Fruit fly (Drosophila melanogaster): ENCODE results near the gene Npc2e.

Npc2e gene

dm6 chr3R:10076665-10077064 is 23.5 kb downstream of the Npc2e start:
- TF ChIP-seq Hr83 (GFP tag; optimal IDR thresholded peaks at IDR 0.05; ENCODE audit: poor library complexity, severe bottlenecking) (peak; percentile 65), Vsx2 (GFP tag; optimal IDR thresholded peaks at IDR 0.05; ENCODE audit: partially characterized antibody) (no peak), foxo (GFP tag; optimal IDR thresholded peaks at IDR 0.05) (peak in 1 of 2 experiments; percentile 24), Dfd (GFP tag; optimal IDR thresholded peaks at IDR 0.05) (no peak), Abd-B (GFP tag; optimal IDR thresholded peaks at IDR 0.05) (no peak), Myc (optimal IDR thresholded peaks at IDR 0.05) (no peak), brk (GFP tag; optimal IDR thresholded peaks at IDR 0.05) (peak; percentile 4), OdsH (GFP tag; optimal IDR thresholded peaks at IDR 0.05) (peak; percentile 6), sv (GFP tag; optimal IDR thresholded peaks at IDR 0.05) (no peak), rgr (GFP tag; optimal IDR thresholded peaks at IDR 0.05) (peak; percentile 46), fru (GFP tag; optimal IDR thresholded peaks at IDR 0.05) (peak; percentile 17), Jra (GFP tag; optimal IDR thresholded peaks at IDR 0.05) (no peak), h (GFP tag; optimal IDR thresholded peaks at IDR 0.05) (peak; percentile 23), br (GFP tag; optimal IDR thresholded peaks at IDR 0.05) (peak; percentile 28), HLH106 (tag; optimal IDR thresholded peaks at IDR 0.05) (peak; percentile 26)

- TF ChIP-seq dsf (GFP tag; optimal IDR thresholded peaks at IDR 0.05; ENCODE audit: borderline replicate concordance) (no peak), dl (GFP tag; optimal IDR thresholded peaks at IDR 0.05; ENCODE audit: insufficient read depth in 1 of 2, partially characterized antibody in 2 of 2) (no peak), brk (GFP tag; optimal IDR thresholded peaks at IDR 0.05) (no peak), tai (GFP tag; optimal IDR thresholded peaks at IDR 0.05) (no peak), Abd-B (GFP tag; optimal IDR thresholded peaks at IDR 0.05) (no peak), Dif (GFP tag; optimal IDR thresholded peaks at IDR 0.05; ENCODE audit: partially characterized antibody) (no peak), psq (GFP tag; optimal IDR thresholded peaks at IDR 0.05) (no peak), foxo (GFP tag; optimal IDR thresholded peaks at IDR 0.05) (no peak), br (GFP tag; optimal IDR thresholded peaks at IDR 0.05) (no peak), Rel (GFP tag; optimal IDR thresholded peaks at IDR 0.05) (no peak), Rel (tag; optimal IDR thresholded peaks at IDR 0.05) (no peak)
Measured at dm6 chr3R:10078468-10079143, 25.5 kb downstream of the Npc2e start.

DNA sequence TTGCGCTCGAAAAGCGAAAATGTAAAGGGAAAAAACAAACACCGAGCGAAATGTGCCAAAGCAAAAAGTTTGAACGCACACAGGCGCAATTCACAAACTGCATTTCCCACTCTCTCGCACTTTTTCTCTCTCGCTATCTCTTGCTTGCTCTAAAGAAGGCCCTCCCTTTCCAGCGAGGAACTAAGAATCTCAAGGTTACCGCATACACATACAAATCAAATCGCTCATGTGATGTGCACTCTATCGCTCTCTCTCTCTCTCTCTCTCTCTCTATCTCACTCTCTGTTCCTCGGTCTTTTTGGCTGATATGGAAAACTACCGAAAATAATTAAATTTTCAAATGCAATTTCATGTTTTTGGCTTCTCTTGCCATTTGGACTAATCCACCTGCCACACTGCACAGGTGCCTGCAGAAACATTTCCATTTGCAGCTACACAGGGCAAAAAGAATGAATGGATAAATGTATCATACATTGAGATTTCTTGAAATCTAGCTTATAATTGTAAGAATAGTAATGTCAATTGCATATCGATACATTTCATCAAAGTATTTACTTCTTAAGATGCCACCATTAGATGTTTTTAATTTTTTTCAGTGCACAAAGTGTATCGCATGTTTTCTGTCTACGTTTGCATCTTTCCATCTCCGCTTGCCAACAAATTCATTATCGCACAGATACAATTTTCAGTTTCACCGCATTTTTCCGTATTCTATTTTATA is 26.3 kb downstream of the Npc2e start:
- peak; percentile 11 for TF ChIP-seq dmrt93B (GFP tag; optimal IDR thresholded peaks at IDR 0.05)
- TF ChIP-seq Abd-B (GFP tag; optimal IDR thresholded peaks at IDR 0.05), result no peak
- no peak for TF ChIP-seq lola (GFP tag; optimal IDR thresholded peaks at IDR 0.05)
- no peak for TF ChIP-seq CG9705 (GFP tag; optimal IDR thresholded peaks at IDR 0.05)
- TF ChIP-seq CrebA (GFP tag; optimal IDR thresholded peaks at IDR 0.05; ENCODE audit: borderline replicate concordance), result no peak
- TF ChIP-seq Dif (GFP tag; optimal IDR thresholded peaks at IDR 0.05; ENCODE audit: partially characterized antibody), result peak; percentile 32
- no peak for TF ChIP-seq Myc (optimal IDR thresholded peaks at IDR 0.05)
- TF ChIP-seq Mio (GFP tag; optimal IDR thresholded peaks at IDR 0.05), result no peak
- peak; percentile 66 for TF ChIP-seq OdsH (GFP tag; optimal IDR thresholded peaks at IDR 0.05)
- TF ChIP-seq Rel (GFP tag; optimal IDR thresholded peaks at IDR 0.05), result no peak
- TF ChIP-seq Rel (tag; optimal IDR thresholded peaks at IDR 0.05), result no peak
- TF ChIP-seq usp (GFP tag; optimal IDR thresholded peaks at IDR 0.05), result no peak
- no peak for TF ChIP-seq GATAd (GFP tag; optimal IDR thresholded peaks at IDR 0.05)
- peak; percentile 38 for TF ChIP-seq psq (GFP tag; optimal IDR thresholded peaks at IDR 0.05)
- TF ChIP-seq Dfd (GFP tag; optimal IDR thresholded peaks at IDR 0.05), result no peak
- TF ChIP-seq woc (GFP tag; optimal IDR thresholded peaks at IDR 0.05), result peak; percentile 20
- peak; percentile 52 for TF ChIP-seq br (GFP tag; optimal IDR thresholded peaks at IDR 0.05)
- TF ChIP-seq rgr (GFP tag; optimal IDR thresholded peaks at IDR 0.05), result peak; percentile 80
- TF ChIP-seq HLH106 (tag; optimal IDR thresholded peaks at IDR 0.05), result peak; percentile 58
- peak; percentile 53 for TF ChIP-seq tai (GFP tag; optimal IDR thresholded peaks at IDR 0.05)
- TF ChIP-seq Hnf4 (GFP tag; optimal IDR thresholded peaks at IDR 0.05), result peak; percentile 71
- TF ChIP-seq sv (GFP tag; optimal IDR thresholded peaks at IDR 0.05), result no peak
- peak; percentile 57 for TF ChIP-seq Jra (GFP tag; optimal IDR thresholded peaks at IDR 0.05)
- TF ChIP-seq dsf (GFP tag; optimal IDR thresholded peaks at IDR 0.05; ENCODE audit: borderline replicate concordance), result peak; percentile 29
- TF ChIP-seq sage (GFP tag; optimal IDR thresholded peaks at IDR 0.05), result no peak
- peak; percentile 43 for TF ChIP-seq Sp1 (GFP tag; optimal IDR thresholded peaks at IDR 0.05)
- peak; percentile 67 for TF ChIP-seq fru (GFP tag; optimal IDR thresholded peaks at IDR 0.05)
- TF ChIP-seq jim (GFP tag; optimal IDR thresholded peaks at IDR 0.05), result no peak
- peak; percentile 24 for TF ChIP-seq brk (GFP tag; optimal IDR thresholded peaks at IDR 0.05)
- TF ChIP-seq Vsx2 (GFP tag; optimal IDR thresholded peaks at IDR 0.05; ENCODE audit: partially characterized antibody), result no peak
- TF ChIP-seq N (GFP tag; optimal IDR thresholded peaks at IDR 0.05), result peak; percentile 24
- TF ChIP-seq pan (optimal IDR thresholded peaks at IDR 0.05), result no peak
- no peak for TF ChIP-seq Hr83 (GFP tag; optimal IDR thresholded peaks at IDR 0.05; ENCODE audit: poor library complexity, severe bottlenecking)
- peak in 1 of 2 experiments; percentile 3 for TF ChIP-seq dl (GFP tag; optimal IDR thresholded peaks at IDR 0.05; ENCODE audit: insufficient read depth in 1 of 2, partially characterized antibody in 2 of 2)
- TF ChIP-seq Hr78 (GFP tag; optimal IDR thresholded peaks at IDR 0.05), result no peak
- peak; percentile 73 for TF ChIP-seq h (GFP tag; optimal IDR thresholded peaks at IDR 0.05)
- TF ChIP-seq foxo (GFP tag; optimal IDR thresholded peaks at IDR 0.05), result peak in 1 of 2 experiments; percentile 75
- TF ChIP-seq ey (GFP tag; optimal IDR thresholded peaks at IDR 0.05), result peak; percentile 79
- no peak for TF ChIP-seq CG32264 (GFP tag; optimal IDR thresholded peaks at IDR 0.05)
